Worm (Caenorhabditis elegans): ENCODE data around the gene mpst-4.

Gene mpst-4

DNA sequence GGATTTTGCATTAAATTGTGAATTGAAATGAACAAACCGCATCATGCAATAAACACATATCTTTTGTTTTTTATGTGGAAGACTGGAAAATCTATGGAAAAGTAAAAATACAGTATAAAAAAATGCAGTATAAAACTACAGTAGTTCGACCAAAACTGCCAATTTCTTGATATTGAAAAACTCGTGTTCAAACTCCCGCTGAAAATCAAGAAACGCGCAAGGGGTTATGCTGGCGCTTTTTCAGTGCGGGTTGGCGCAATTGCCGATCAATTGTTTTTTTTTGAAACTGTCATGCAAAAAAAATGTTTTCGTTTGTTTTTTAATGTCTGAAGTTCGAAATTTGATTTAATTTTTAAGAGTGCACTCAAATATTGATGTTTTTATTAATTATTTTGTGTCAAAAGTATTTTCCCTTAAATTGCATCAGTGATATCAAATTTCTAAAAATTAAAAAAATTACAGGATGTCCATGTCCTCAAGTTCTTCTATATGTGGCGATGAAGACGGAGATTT is 11.6 kb downstream of the mpst-4 start, which contains the start of gene dnj-9:
TSS of gene dnj-9 (plus strand) at position 463 of the 513 bp plus-strand sequence.
- TF ChIP-seq nhr-11 (tag; optimal IDR thresholded peaks at IDR 0.05) (no peak), ceh-19 (GFP tag; optimal IDR thresholded peaks at IDR 0.05) (no peak), pat-9 (tag; optimal IDR thresholded peaks at IDR 0.05) (peak; percentile 37), ama-1 (optimal IDR thresholded peaks at IDR 0.05) (no peak), madf-2 (tag; optimal IDR thresholded peaks at IDR 0.05) (peak; percentile 26), nhr-232 (tag; optimal IDR thresholded peaks at IDR 0.05) (peak; percentile 6), dve-1 (tag; optimal IDR thresholded peaks at IDR 0.05) (peak; percentile 46), ahr-1 (tag; optimal IDR thresholded peaks at IDR 0.05) (no peak), ceh-34 (tag; optimal IDR thresholded peaks at IDR 0.05) (peak; percentile 83), ets-4 (tag; optimal IDR thresholded peaks at IDR 0.05) (peak; percentile 6), ceh-14 (tag; optimal IDR thresholded peaks at IDR 0.05) (peak; percentile 72), mec-3 (tag; optimal IDR thresholded peaks at IDR 0.05; ENCODE audit: borderline replicate concordance) (no peak), pag-3 (tag; optimal IDR thresholded peaks at IDR 0.05; ENCODE audit: borderline replicate concordance) (no peak), ref-2 (tag; optimal IDR thresholded peaks at IDR 0.05) (peak; percentile 28), gmeb-2 (tag; optimal IDR thresholded peaks at IDR 0.05) (peak; percentile 19), pha-4 (tag; optimal IDR thresholded peaks at IDR 0.05) (no peak), ceh-6 (GFP tag; optimal IDR thresholded peaks at IDR 0.05) (peak; percentile 43), hlh-13 (GFP tag; optimal IDR thresholded peaks at IDR 0.05) (no peak), unc-55 (GFP tag; optimal IDR thresholded peaks at IDR 0.05) (peak; percentile 52), unc-86 (tag; optimal IDR thresholded peaks at IDR 0.05) (peak; percentile 68), C08G9.2 (tag; optimal IDR thresholded peaks at IDR 0.05) (peak; percentile 45), lin-11 (tag; optimal IDR thresholded peaks at IDR 0.05) (peak; percentile 57), ceh-22 (tag; optimal IDR thresholded peaks at IDR 0.05) (no peak), ceh-18 (tag; optimal IDR thresholded peaks at IDR 0.05) (peak; percentile 60), C38D4.7 (GFP tag; optimal IDR thresholded peaks at IDR 0.05) (peak; percentile 24), Y22D7AL.16 (tag; optimal IDR thresholded peaks at IDR 0.05) (peak; percentile 33), K09A11.1 (tag; optimal IDR thresholded peaks at IDR 0.05; ENCODE audit: insufficient read depth) (peak; percentile 28), fkh-6 (tag; optimal IDR thresholded peaks at IDR 0.05) (no peak), pros-1 (tag; optimal IDR thresholded peaks at IDR 0.05) (no peak), odd-2 (tag; optimal IDR thresholded peaks at IDR 0.05) (no peak), unc-3 (GFP tag; conservative IDR thresholded peaks at IDR 0.05) (0 out of 2 replicates have a peak, but pooled peaks have one; percentile 22), unc-3 (tag; optimal IDR thresholded peaks at IDR 0.05) (peak; percentile 27), ceh-24 (tag; optimal IDR thresholded peaks at IDR 0.05) (no peak), ceh-9 (tag; optimal IDR thresholded peaks at IDR 0.05) (no peak), zip-5 (tag; optimal IDR thresholded peaks at IDR 0.05) (no peak), che-1 (tag; optimal IDR thresholded peaks at IDR 0.05) (peak; percentile 24), lim-6 (tag; optimal IDR thresholded peaks at IDR 0.05) (peak; percentile 5), ceh-30 (tag; optimal IDR thresholded peaks at IDR 0.05) (peak; percentile 73), sdc-2 (tag; optimal IDR thresholded peaks at IDR 0.05) (peak; percentile 10), hlh-8 (tag; optimal IDR thresholded peaks at IDR 0.05) (peak; percentile 11), T23F11.4 (GFP tag; optimal IDR thresholded peaks at IDR 0.05) (peak; percentile 40), fkh-10 (GFP tag; optimal IDR thresholded peaks at IDR 0.05) (no peak), hlh-30 (tag; optimal IDR thresholded peaks at IDR 0.05; ENCODE audit: insufficient read depth) (peak; percentile 64), syd-9 (tag; optimal IDR thresholded peaks at IDR 0.05) (peak; percentile 13), eyg-1 (tag; optimal IDR thresholded peaks at IDR 0.05) (no peak), dmd-4 (tag; optimal IDR thresholded peaks at IDR 0.05; ENCODE audit: borderline replicate concordance) (no peak), ceh-45 (GFP tag; IDR thresholded peaks at IDR 0.05) (no peak), ztf-16 (tag; optimal IDR thresholded peaks at IDR 0.05) (peak; percentile 32), unc-42 (tag; optimal IDR thresholded peaks at IDR 0.05) (peak; percentile 76), rnt-1 (tag; optimal IDR thresholded peaks at IDR 0.05) (peak; percentile 38), ttx-3 (tag; optimal IDR thresholded peaks at IDR 0.05) (peak; percentile 30), sox-2 (GFP tag; IDR thresholded peaks at IDR 0.05) (no peak; the same call in 1 of the 2 replicates), ceh-48 (tag; optimal IDR thresholded peaks at IDR 0.05) (peak; percentile 30)
